Fruit fly (Drosophila melanogaster) whole organism, embryonic: Measurements from ENCODE around the gene Noc2.

Experiments
- ATbp ChIP-seq: fragments of 200-800 bp; sonication (Bioruptor generic); optimal IDR thresholded peaks from 2 replicates; lab custom pipeline; 2017; ENCODE audit warnings: missing biosample characterization, mild to moderate bottlenecking, missing genetic modification characterization, missing genetic modification reagents
- Asciz ChIP-seq: fragments of 200-800 bp; sonication (Bioruptor generic); optimal IDR thresholded peaks from 2 replicates; lab custom pipeline; 2017; ENCODE audit warnings: missing biosample characterization, mild to moderate bottlenecking, missing genetic modification characterization, missing genetic modification reagents
- Atf3 ChIP-seq: fragments of 200-800 bp; sonication (Bioruptor generic); optimal IDR thresholded peaks from 3 replicates; lab custom pipeline; 2016; ENCODE audit warnings: missing biosample characterization, missing genetic modification characterization
- Bdp1 ChIP-seq: fragments of 200-800 bp; sonication (Bioruptor generic); optimal IDR thresholded peaks from 3 replicates; lab custom pipeline; 2016; ENCODE audit warnings: missing biosample characterization, missing genetic modification characterization
- CG10147 ChIP-seq: fragments of 200-800 bp; sonication (Bioruptor generic); optimal IDR thresholded peaks from 2 replicates; lab custom pipeline; 2019; ENCODE audit warnings: missing biosample characterization, mild to moderate bottlenecking, missing genetic modification characterization, moderate library complexity
- CG10654 ChIP-seq: fragments of 200-800 bp; sonication (Bioruptor generic); optimal IDR thresholded peaks from 2 replicates; lab custom pipeline; 2016; ENCODE audit warnings: missing biosample characterization, missing genetic modification characterization
- CG13424 ChIP-seq: fragments of 200-800 bp; sonication (Bioruptor generic); optimal IDR thresholded peaks from 2 replicates; lab custom pipeline; 2019; ENCODE audit warnings: missing biosample characterization, mild to moderate bottlenecking, missing genetic modification characterization, moderate library complexity
- CG13894 ChIP-seq: fragments of 200-800 bp; sonication (Bioruptor generic); optimal IDR thresholded peaks from 3 replicates; lab custom pipeline; 2018; ENCODE audit warnings: missing biosample characterization, mild to moderate bottlenecking, missing genetic modification characterization, moderate library complexity
- CG14667 ChIP-seq: fragments of 200-800 bp; sonication (Bioruptor generic); IDR thresholded peaks from 2 replicates; pipeline ENCODE4 v1.3.6; 2022; ENCODE audit warnings: missing biosample characterization, missing genetic modification characterization
- CG1647 ChIP-seq: fragments of 200-800 bp; sonication (Bioruptor generic); optimal IDR thresholded peaks from 3 replicates; lab custom pipeline; 2016; ENCODE audit warnings: missing biosample characterization, missing genetic modification characterization
- CG17612 ChIP-seq: fragments of 200-800 bp; sonication (Bioruptor generic); IDR thresholded peaks from 2 replicates; pipeline ENCODE4 v1.3.6; 2022; ENCODE audit warnings: missing biosample characterization, missing genetic modification characterization
- CG18262 ChIP-seq: fragments of 200-800 bp; optimal IDR thresholded peaks from 3 replicates; lab custom pipeline; 2019; ENCODE audit warnings: missing biosample characterization, mild to moderate bottlenecking, missing genetic modification characterization, moderate library complexity
- CG1832 ChIP-seq: fragments of 200-800 bp; sonication (Bioruptor generic); optimal IDR thresholded peaks from 2 replicates; lab custom pipeline; 2017; ENCODE audit warnings: missing biosample characterization, mild to moderate bottlenecking, missing genetic modification characterization, inconsistent platforms
- CG2116 ChIP-seq: fragments of 200-800 bp; sonication (Bioruptor generic); optimal IDR thresholded peaks from 3 replicates; lab custom pipeline; 2018; ENCODE audit warnings: missing biosample characterization, mild to moderate bottlenecking, missing genetic modification characterization
- CG2129 ChIP-seq: fragments of 200-800 bp; sonication (Bioruptor generic); IDR thresholded peaks from 2 replicates; pipeline ENCODE4 v1.3.6; 2022; ENCODE audit warnings: missing biosample characterization, missing genetic modification characterization; ENCODE audit not compliant: partially characterized antibody
- CG2202 ChIP-seq: fragments of 200-800 bp; sonication (Bioruptor generic); optimal IDR thresholded peaks from 2 replicates; lab custom pipeline; 2018; ENCODE audit warnings: missing biosample characterization, mild to moderate bottlenecking, missing genetic modification characterization
- CG31441 ChIP-seq: fragments of 200-800 bp; sonication (Bioruptor generic); IDR thresholded peaks from 2 replicates; pipeline ENCODE4 v1.3.6; 2022; ENCODE audit warnings: missing biosample characterization, missing genetic modification characterization
- CG3995 ChIP-seq: fragments of 200-800 bp; sonication (Bioruptor generic); optimal IDR thresholded peaks from 3 replicates; lab custom pipeline; 2016; ENCODE audit warnings: missing biosample characterization, missing genetic modification characterization
- CG4404 ChIP-seq: fragments of 200-800 bp; sonication (Bioruptor generic); IDR thresholded peaks from 2 replicates; pipeline ENCODE4 v1.3.6; 2022; ENCODE audit warnings: missing biosample characterization, missing genetic modification characterization
- CG4617 ChIP-seq: fragments of 200-800 bp; sonication (Bioruptor generic); optimal IDR thresholded peaks from 3 replicates; lab custom pipeline; 2016; ENCODE audit warnings: missing biosample characterization, missing genetic modification characterization, borderline replicate concordance
- CG4730 ChIP-seq: fragments of 200-800 bp; sonication (Bioruptor generic); IDR thresholded peaks from 2 replicates; pipeline ENCODE4 v1.3.6; 2022; ENCODE audit warnings: missing biosample characterization, missing genetic modification characterization
- CG8281 ChIP-seq: fragments of 200-800 bp; sonication (Bioruptor generic); optimal IDR thresholded peaks from 2 replicates; lab custom pipeline; 2018; ENCODE audit warnings: missing biosample characterization, mild to moderate bottlenecking, missing genetic modification characterization, moderate library complexity
- CG8388 ChIP-seq: fragments of 200-800 bp; sonication (Bioruptor generic); optimal IDR thresholded peaks from 2 replicates; lab custom pipeline; 2019; ENCODE audit warnings: missing biosample characterization, mild to moderate bottlenecking, missing genetic modification characterization, moderate library complexity
- CG8478 ChIP-seq: fragments of >200 bp; optimal IDR thresholded peaks from 2 replicates; lab custom pipeline; 2018
- CG9727 ChIP-seq: fragments of 200-800 bp; sonication (Bioruptor generic); optimal IDR thresholded peaks from 3 replicates; lab custom pipeline; 2017; ENCODE audit warnings: missing biosample characterization, mild to moderate bottlenecking, missing genetic modification characterization
- CHES-1-like ChIP-seq: fragments of 200-800 bp; sonication (Bioruptor generic); optimal IDR thresholded peaks from 2 replicates; lab custom pipeline; 2016; ENCODE audit warnings: missing biosample characterization, missing genetic modification characterization
- CoRest ChIP-seq: fragments of 200-800 bp; sonication (Bioruptor generic); optimal IDR thresholded peaks from 3 replicates; lab custom pipeline; 2018; ENCODE audit warnings: missing biosample characterization, mild to moderate bottlenecking, missing genetic modification characterization, moderate library complexity
- D ChIP-seq, 2 experiments: fragments of 200-800 bp in 1 of 2; fragments of >200 bp in 1 of 2; sonication (Bioruptor generic) in 1 of 2; optimal IDR thresholded peaks; 2 replicates in 1 of 2; 3 replicates in 1 of 2; lab custom pipeline; 2017; ENCODE audit warnings: mild to moderate bottlenecking in 1 of 2, missing biosample characterization in 1 of 2, missing genetic modification characterization in 1 of 2, missing genetic modification reagents in 1 of 2
- Dfd ChIP-seq, 2 experiments: fragments of >200 bp; optimal IDR thresholded peaks; 2 replicates each; lab custom pipeline; 2017; ENCODE audit warnings: missing biosample characterization in 2 of 2, missing genetic modification characterization in 2 of 2
- HLH3B ChIP-seq: fragments of 200-800 bp; sonication (Bioruptor generic); IDR thresholded peaks from 2 replicates; pipeline ENCODE4 v1.3.6; 2022; ENCODE audit warnings: missing biosample characterization, missing genetic modification characterization
- HLHmδ ChIP-seq: fragments of 200-800 bp; sonication (Bioruptor generic); optimal IDR thresholded peaks from 2 replicates; lab custom pipeline; 2018; ENCODE audit warnings: missing biosample characterization, mild to moderate bottlenecking, missing genetic modification characterization, moderate library complexity
- Hey ChIP-seq: fragments of 200-800 bp; sonication (Bioruptor generic); optimal IDR thresholded peaks from 3 replicates; lab custom pipeline; 2018; ENCODE audit warnings: missing biosample characterization, mild to moderate bottlenecking, missing genetic modification characterization
- Opbp ChIP-seq: fragments of 200-800 bp; sonication (Bioruptor generic); IDR thresholded peaks from 3 replicates; pipeline ENCODE4 v1.3.6; 2022; ENCODE audit warnings: missing biosample characterization, missing genetic modification characterization; ENCODE audit not compliant: partially characterized antibody
- Taf1 ChIP-seq: fragments of 200-800 bp; sonication (Bioruptor generic); IDR thresholded peaks from 2 replicates; pipeline ENCODE4 v1.3.6; 2022; ENCODE audit warnings: missing biosample characterization, missing genetic modification characterization
- abd-A ChIP-seq: fragments of 200-800 bp; sonication (Bioruptor generic); optimal IDR thresholded peaks from 3 replicates; lab custom pipeline; 2019; ENCODE audit warnings: missing biosample characterization, mild to moderate bottlenecking, missing genetic modification characterization, moderate library complexity
- br ChIP-seq: fragments of >200 bp; optimal IDR thresholded peaks from 2 replicates; lab custom pipeline; 2017
- caup ChIP-seq: fragments of 200-800 bp; sonication (Bioruptor generic); optimal IDR thresholded peaks from 3 replicates; lab custom pipeline; 2017; ENCODE audit warnings: missing biosample characterization, mild to moderate bottlenecking, missing genetic modification characterization, moderate library complexity; ENCODE audit not compliant: severe bottlenecking
- cwo ChIP-seq: fragments of 200-800 bp; sonication (Bioruptor generic); optimal IDR thresholded peaks from 3 replicates; lab custom pipeline; 2017; ENCODE audit warnings: missing biosample characterization, missing genetic modification characterization, mild to moderate bottlenecking, moderate library complexity, missing genetic modification reagents
- ems ChIP-seq: fragments of 200-800 bp; sonication (Bioruptor generic); optimal IDR thresholded peaks from 3 replicates; lab custom pipeline; 2016; ENCODE audit warnings: missing biosample characterization, missing genetic modification characterization
- fd64A ChIP-seq: fragments of 200-800 bp; sonication (Bioruptor generic); optimal IDR thresholded peaks from 3 replicates; lab custom pipeline; 2018; ENCODE audit warnings: missing biosample characterization, mild to moderate bottlenecking, missing genetic modification characterization
- gfzf ChIP-seq: fragments of 200-800 bp; sonication (Bioruptor generic); optimal IDR thresholded peaks from 2 replicates; lab custom pipeline; 2016; ENCODE audit warnings: missing biosample characterization, mild to moderate bottlenecking, missing genetic modification characterization, moderate library complexity
- kni ChIP-seq: fragments of 200-800 bp; sonication (Bioruptor generic); optimal IDR thresholded peaks from 3 replicates; lab custom pipeline; 2017; ENCODE audit warnings: mild to moderate bottlenecking, missing biosample characterization, missing genetic modification reagents, missing genetic modification characterization
- knrl ChIP-seq: fragments of 200-800 bp; sonication (Bioruptor generic); IDR thresholded peaks from 3 replicates; pipeline ENCODE4 v1.3.6; 2022; ENCODE audit warnings: missing biosample characterization, missing genetic modification characterization; ENCODE audit not compliant: partially characterized antibody
- lmd ChIP-seq: fragments of 200-800 bp; sonication (Bioruptor generic); IDR thresholded peaks from 2 replicates; pipeline ENCODE4 v1.3.6; 2022; ENCODE audit warnings: missing biosample characterization, missing genetic modification characterization
- sd ChIP-seq: fragments of 200-800 bp; sonication (Bioruptor generic); optimal IDR thresholded peaks from 3 replicates; lab custom pipeline; 2018; ENCODE audit warnings: missing biosample characterization, mild to moderate bottlenecking, missing genetic modification characterization, moderate library complexity
- tap ChIP-seq: fragments of 200-800 bp; optimal IDR thresholded peaks from 3 replicates; lab custom pipeline; 2019; ENCODE audit warnings: missing biosample characterization, mild to moderate bottlenecking, missing genetic modification characterization, moderate library complexity
- tin ChIP-seq: fragments of 200-800 bp; sonication (Bioruptor generic); optimal IDR thresholded peaks from 3 replicates; lab custom pipeline; 2016; ENCODE audit warnings: missing biosample characterization, missing genetic modification characterization
- usp ChIP-seq: fragments of >200 bp; optimal IDR thresholded peaks from 2 replicates; lab custom pipeline; 2017; ENCODE audit warnings: missing biosample characterization, missing genetic modification characterization
- vnd ChIP-seq: fragments of 200-800 bp; sonication (Bioruptor generic); IDR thresholded peaks from 3 replicates; pipeline ENCODE4 v1.3.6; 2022; ENCODE audit warnings: missing biosample characterization, missing genetic modification characterization; ENCODE audit not compliant: partially characterized antibody
- zfh2 ChIP-seq: fragments of 200-800 bp; sonication (Bioruptor generic); optimal IDR thresholded peaks from 2 replicates; lab custom pipeline; 2016; ENCODE audit warnings: missing biosample characterization, missing genetic modification characterization

Noc2 gene

dm6 chr2L:21163311-21163842 is at the start of gene Noc2 (continued):
- TF ChIP-seq tin = peak; percentile 50
- no peak for TF ChIP-seq D (optimal IDR thresholded peaks at IDR 0.05; lab: Kevin White, UChicago)
- TF ChIP-seq D (GFP tag; optimal IDR thresholded peaks at IDR 0.05; lab: Kevin White, UChicago) = peak; percentile 29
- TF ChIP-seq Atf3 (GFP tag; lab: Kevin White, UChicago) = no peak
- peak; percentile 63 for TF ChIP-seq lmd (GFP tag; lab: Robert Waterston, UW)
- no peak for TF ChIP-seq br
- no peak for TF ChIP-seq CG8281
- no peak for TF ChIP-seq knrl (GFP tag; lab: Robert Waterston, UW)
- peak; percentile 21 for TF ChIP-seq CHES-1-like (GFP tag; lab: Kevin White, UChicago)
- TF ChIP-seq CG9727 (GFP tag; lab: Kevin White, UChicago) = peak; percentile 33
- no peak for TF ChIP-seq CG2129 (GFP tag; lab: Robert Waterston, UW)
- no peak for TF ChIP-seq CG10147 (GFP tag; lab: Kevin White, UChicago)
- TF ChIP-seq CG2116 = peak; percentile 41
- peak; percentile 60 for TF ChIP-seq CoRest
- no peak for TF ChIP-seq tap
- peak; percentile 21 for TF ChIP-seq ems (GFP tag; lab: Kevin White, UChicago)
- peak; percentile 20; the same call in 1 of the 2 replicates for TF ChIP-seq CG4730 (GFP tag; lab: Robert Waterston, UW)
- no peak for TF ChIP-seq CG1832
- TF ChIP-seq cwo (GFP tag; lab: Kevin White, UChicago) = peak; percentile 46
- TF ChIP-seq CG31441 (GFP tag; lab: Robert Waterston, UW) = peak; percentile 64
- no peak for TF ChIP-seq sd (tag; lab: Kevin White, UChicago)
- peak; percentile 64 for TF ChIP-seq CG13424 (tag; lab: Kevin White, UChicago)
- peak; percentile 14; the same call in 1 of the 2 replicates for TF ChIP-seq Taf1 (GFP tag; lab: Robert Waterston, UW)
- TF ChIP-seq CG2202 (tag; lab: Kevin White, UChicago) = no peak
- TF ChIP-seq ATbp (GFP tag; lab: Kevin White, UChicago) = no peak
- TF ChIP-seq kni (GFP tag; lab: Kevin White, UChicago) = no peak
- TF ChIP-seq Hey (tag; lab: Kevin White, UChicago) = no peak
- 0 out of 2 replicates have a peak, but pooled peaks have one; percentile 19 for TF ChIP-seq HLH3B (GFP tag; lab: Robert Waterston, UW)
- peak; percentile 30; the same call in 1 of the 2 replicates for TF ChIP-seq CG4404 (GFP tag; lab: Robert Waterston, UW)
- no peak for TF ChIP-seq CG3995 (GFP tag; lab: Kevin White, UChicago)
- TF ChIP-seq fd64A = no peak
- peak; percentile 48 for TF ChIP-seq zfh2 (GFP tag; lab: Kevin White, UChicago)
- TF ChIP-seq Bdp1 (GFP tag; lab: Kevin White, UChicago) = peak; percentile 25
- TF ChIP-seq Dfd (GFP tag; optimal IDR thresholded peaks at IDR 0.05; lab: Kevin White, UChicago) = no peak
- TF ChIP-seq CG1647 = peak; percentile 25
- no peak for TF ChIP-seq CG17612 (GFP tag; lab: Robert Waterston, UW)
- TF ChIP-seq CG10654 (GFP tag; lab: Kevin White, UChicago) = no peak
- TF ChIP-seq Asciz (GFP tag; lab: Kevin White, UChicago) = no peak
- no peak for TF ChIP-seq vnd (GFP tag; lab: Robert Waterston, UW)
- TF ChIP-seq CG14667 (GFP tag; lab: Robert Waterston, UW) = peak; percentile 43
- no peak for TF ChIP-seq caup
- TF ChIP-seq Opbp (GFP tag; lab: Robert Waterston, UW) = no peak
- no peak for TF ChIP-seq CG8478 (lab: Kevin White, UChicago)
- peak; percentile 21 for TF ChIP-seq CG8388 (GFP tag; lab: Kevin White, UChicago)
- no peak for TF ChIP-seq CG13894 (tag; lab: Kevin White, UChicago)
- TF ChIP-seq HLHmδ (GFP tag; lab: Kevin White, UChicago) = no peak
- peak; percentile 55 for TF ChIP-seq CG4617 (GFP tag; lab: Kevin White, UChicago)
- TF ChIP-seq gfzf (GFP tag; lab: Kevin White, UChicago) = no peak
- no peak for TF ChIP-seq usp (GFP tag; lab: Kevin White, UChicago)
- no peak for TF ChIP-seq abd-A (tag; lab: Kevin White, UChicago)
- TF ChIP-seq CG18262 (tag; lab: Kevin White, UChicago) = peak; percentile 60
